Fruit fly (Drosophila melanogaster): ENCODE results near the gene Rbbp5.
A peak's percentile ranks its signal among the peaks of the same experiment; 100 is the strongest.

dm6 chr3L:20384086-20384810, 36.5 kb upstream of the Rbbp5 start, which contains the start of the genes CG5498 and fbl:
- peak; percentile 75 for TF ChIP-seq CG8159 (tag; optimal IDR thresholded peaks at IDR 0.05)
- TF ChIP-seq CG9948 (tag; optimal IDR thresholded peaks at IDR 0.05) = peak; percentile 61
- TF ChIP-seq EcR (GFP tag; optimal IDR thresholded peaks at IDR 0.05) = no peak
- TF ChIP-seq CG10348 (GFP tag; IDR thresholded peaks at IDR 0.05) = no peak
- TF ChIP-seq CG13204 (GFP tag; optimal IDR thresholded peaks at IDR 0.05) = no peak
- peak; percentile 36 for TF ChIP-seq CG34367 (tag; optimal IDR thresholded peaks at IDR 0.05)
- TF ChIP-seq Pif1B (GFP tag; optimal IDR thresholded peaks at IDR 0.05) = peak; percentile 5
- no peak for TF ChIP-seq CG12605 (GFP tag; IDR thresholded peaks at IDR 0.05)
- TF ChIP-seq fd96Ca (GFP tag; IDR thresholded peaks at IDR 0.05) = no peak
- no peak for TF ChIP-seq CG14655 (GFP tag; optimal IDR thresholded peaks at IDR 0.05)
- peak; percentile 57 for TF ChIP-seq CG17806 (tag; optimal IDR thresholded peaks at IDR 0.05)
- TF ChIP-seq CG4496 (GFP tag; IDR thresholded peaks at IDR 0.05) = 0 out of 3 replicates have a peak, but pooled peaks have one; percentile 55
